Worm (Caenorhabditis elegans) whole organism, L4/young adult: ENCODE results near the gene gphr-2.

ENCODE experiments used
- W03F9.2 ChIP-seq: fragments of 150-350 bp; optimal IDR thresholded peaks from 2 replicates; lab custom pipeline; 2014; ENCODE audit warnings: missing biosample characterization, missing genetic modification characterization
- him-1 ChIP-seq: sonication (generic microtip); optimal IDR thresholded peaks from 2 replicates; lab custom pipeline; 2016; ENCODE audit warnings: missing genotype, missing genetic modification reagents, missing genetic modification characterization, missing compliant biosample characterization

ce11 chrX:14267781-14268180 lies 39.8 kb downstream of the gphr-2 start, which contains the start of gene del-1:
- TF ChIP-seq him-1 (tag; lab: Kevin White, UChicago) (no peak), W03F9.2 (tag; lab: Kevin White, UChicago) (no peak)
